Fruit fly (Drosophila melanogaster) whole organism, embryonic: ENCODE results near the gene Abl.

ENCODE experiments used
- CG10543 ChIP-seq: fragments of 200-800 bp; sonication (Bioruptor generic); optimal IDR thresholded peaks from 3 replicates; lab custom pipeline; 2017; ENCODE audit warnings: missing biosample characterization, mild to moderate bottlenecking, missing genetic modification characterization, moderate library complexity
- CG8924 ChIP-seq: fragments of 200-800 bp; optimal IDR thresholded peaks from 3 replicates; lab custom pipeline; 2019; ENCODE audit warnings: missing biosample characterization, mild to moderate bottlenecking, missing genetic modification characterization, moderate library complexity

DNA sequence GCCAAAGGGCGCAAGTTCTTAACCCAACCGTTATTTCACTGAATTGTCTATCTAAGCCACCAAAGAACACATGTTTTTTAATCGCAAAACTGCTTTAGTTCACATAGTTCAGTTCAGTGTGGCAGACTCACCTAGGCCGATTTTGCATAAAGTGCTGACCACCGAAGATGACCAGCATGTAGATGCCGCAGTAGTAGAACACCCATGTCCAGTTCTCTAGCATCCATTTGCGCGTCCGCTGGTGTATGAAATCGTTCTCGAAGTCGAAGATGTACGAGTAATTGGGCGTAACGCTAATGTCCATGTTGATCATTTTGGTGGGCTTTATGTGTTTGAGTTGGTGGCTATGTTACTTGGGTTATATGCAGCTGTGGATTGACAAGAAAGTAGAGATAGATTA lies 11.4 kb upstream of the Abl start:
- TF ChIP-seq CG8924 (tag; lab: Kevin White, UChicago) (no peak), CG10543 (GFP tag; lab: Kevin White, UChicago) (no peak)
